Worm (Caenorhabditis elegans) whole organism, L1 larva: ENCODE measurements around the gene C33D9.8.

ENCODE experiments used
- efl-1 ChIP-seq, 4 experiments: fragments of 150-350 bp; optimal IDR thresholded peaks in 3 of 4; peaks in 1 of 4; 1 replicate in 1 of 4; 2 replicates in 3 of 4; lab custom pipeline; 2014; ENCODE audit warnings: missing biosample characterization in 2 of 4, missing genetic modification characterization in 2 of 4, missing genetic modification reagents in 2 of 4
- fkh-4 ChIP-seq: sonication (generic microtip); optimal IDR thresholded peaks from 2 replicates; lab custom pipeline; 2016; ENCODE audit warnings: missing compliant biosample characterization, missing genetic modification characterization, borderline replicate concordance
- unc-62 ChIP-seq: fragments of 150-350 bp; optimal IDR thresholded peaks from 2 replicates; lab custom pipeline; 2014; ENCODE audit warnings: missing biosample characterization, missing genetic modification reagents, missing genetic modification characterization
- ztf-4 ChIP-seq: fragments of 150-350 bp; optimal IDR thresholded peaks from 2 replicates; lab custom pipeline; 2014; ENCODE audit warnings: missing biosample characterization, missing genetic modification characterization

- TF ChIP-seq efl-1 (optimal IDR thresholded peaks at IDR 0.05; lab: Kevin White, UChicago) (no peak), efl-1 (GFP tag; optimal IDR thresholded peaks at IDR 0.05 in 1 of 2; lab: Kevin White, UChicago) (no peak), fkh-4 (tag; lab: Kevin White, UChicago) (no peak), unc-62 (GFP tag; lab: Kevin White, UChicago) (no peak), ztf-4 (tag; lab: Kevin White, UChicago) (no peak)
Measured at ce11 chrIV:8821147-8821546, 34.6 kb upstream of the C33D9.8 start, which contains the start of gene T28C6.5.
